Worm (Caenorhabditis elegans) whole organism, mixed stage, embryonic: ENCODE data around the gene C43F9.7.

ENCODE experiments used
- drap-1 ChIP-seq: fragments of 200-800 bp; sonication (Bioruptor generic); optimal IDR thresholded peaks from 3 replicates; lab custom pipeline; 2018; ENCODE audit warnings: mild to moderate bottlenecking, missing genetic modification characterization, missing compliant biosample characterization
- hlh-1 ChIP-seq: fragments of 150-350 bp; optimal IDR thresholded peaks from 2 replicates; lab custom pipeline; 2014; ENCODE audit warnings: missing biosample characterization, missing genetic modification reagents, missing genetic modification characterization
- mls-2 ChIP-seq: sonication (generic microtip); optimal IDR thresholded peaks from 2 replicates; lab custom pipeline; 2016; ENCODE audit warnings: mild to moderate bottlenecking, missing genetic modification characterization, moderate library complexity, missing compliant biosample characterization
- nhr-12 ChIP-seq: fragments of 150-350 bp; optimal IDR thresholded peaks from 2 replicates; lab custom pipeline; 2014; ENCODE audit warnings: missing biosample characterization, missing genetic modification characterization
- nhr-237 ChIP-seq: fragments of 150-350 bp; optimal IDR thresholded peaks from 2 replicates; lab custom pipeline; 2014; ENCODE audit warnings: missing biosample characterization, missing genetic modification characterization
- pha-4 ChIP-seq: fragments of 150-350 bp; optimal IDR thresholded peaks from 2 replicates; lab custom pipeline; 2018; ENCODE audit warnings: missing biosample characterization, missing genetic modification reagents, missing genetic modification characterization
- unc-120 ChIP-seq: sonication (generic microtip); optimal IDR thresholded peaks from 2 replicates; lab custom pipeline; 2017; ENCODE audit warnings: missing genetic modification characterization, missing compliant biosample characterization; ENCODE audit not compliant: poor library complexity, severe bottlenecking
- unc-39 ChIP-seq: fragments of 150-350 bp; optimal IDR thresholded peaks from 2 replicates; lab custom pipeline; 2014; ENCODE audit warnings: missing biosample characterization, missing genetic modification characterization
- unc-62 ChIP-seq: fragments of 150-350 bp; optimal IDR thresholded peaks from 2 replicates; lab custom pipeline; 2014; ENCODE audit warnings: missing biosample characterization, missing genetic modification reagents, missing genetic modification characterization

C43F9.7 gene

DNA sequence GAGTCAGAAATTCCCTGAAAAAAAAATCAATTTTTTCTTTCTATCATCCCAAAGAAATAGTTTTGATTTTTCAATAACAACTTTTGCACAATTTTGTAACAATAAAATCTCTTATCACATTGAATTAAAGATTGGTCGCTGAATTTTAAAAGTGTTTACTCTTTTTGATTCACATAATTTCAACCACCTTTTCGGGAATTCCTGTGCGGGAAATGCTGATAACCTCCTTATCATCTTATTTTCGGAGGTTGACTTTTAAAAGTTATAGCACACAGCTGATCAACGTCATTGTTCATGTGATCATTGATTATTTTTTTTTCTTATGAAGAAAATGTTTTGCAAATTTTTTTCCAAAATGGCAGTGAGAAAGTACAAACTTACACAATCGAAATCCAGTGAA, 50.1 kb downstream of the C43F9.7 start:
- TF ChIP-seq nhr-12 (tag; lab: Kevin White, UChicago) = no peak
- TF ChIP-seq drap-1 = no peak
- no peak for TF ChIP-seq unc-62 (GFP tag; lab: Kevin White, UChicago)
- no peak for TF ChIP-seq unc-39 (tag; lab: Kevin White, UChicago)
- TF ChIP-seq nhr-237 = no peak
- TF ChIP-seq pha-4 (tag; lab: Kevin White, UChicago) = no peak
- TF ChIP-seq mls-2 (tag; lab: Kevin White, UChicago) = no peak
- no peak for TF ChIP-seq hlh-1 (tag; lab: Kevin White, UChicago)
- no peak for TF ChIP-seq unc-120 (tag; lab: Kevin White, UChicago)
